Fruit fly (Drosophila melanogaster) whole organism, embryonic: ENCODE data around the gene Ir94d.

Experiments
- ATbp ChIP-seq: fragments of 200-800 bp; sonication (Bioruptor generic); optimal IDR thresholded peaks from 2 replicates; lab custom pipeline; 2017; ENCODE audit warnings: missing biosample characterization, mild to moderate bottlenecking, missing genetic modification characterization, missing genetic modification reagents
- Awh ChIP-seq: fragments of 200-800 bp; sonication (Bioruptor generic); IDR thresholded peaks from 2 replicates; pipeline ENCODE4, ENCODE4 v1.3.6; 2022; ENCODE audit warnings: missing biosample characterization, missing genetic modification characterization
- CG10267 ChIP-seq: fragments of 200-800 bp; sonication (Bioruptor generic); optimal IDR thresholded peaks from 2 replicates; lab custom pipeline; 2018; ENCODE audit warnings: missing biosample characterization, mild to moderate bottlenecking, missing genetic modification characterization, moderate library complexity
- CG11560 ChIP-seq: fragments of 200-800 bp; sonication (Bioruptor generic); IDR thresholded peaks from 3 replicates; pipeline ENCODE4 v1.3.6; 2022; ENCODE audit warnings: missing biosample characterization, missing genetic modification characterization
- CG13287 ChIP-seq: fragments of 200-800 bp; sonication (Bioruptor generic); IDR thresholded peaks from 2 replicates; pipeline ENCODE4 v1.3.6; 2022; ENCODE audit warnings: missing biosample characterization, missing genetic modification characterization; ENCODE audit not compliant: partially characterized antibody
- CG1603 ChIP-seq: fragments of 200-800 bp; sonication (Bioruptor generic); optimal IDR thresholded peaks from 2 replicates; lab custom pipeline; 2019; ENCODE audit warnings: missing biosample characterization, mild to moderate bottlenecking, missing genetic modification characterization, moderate library complexity
- CG16815 ChIP-seq: fragments of 200-800 bp; sonication (Bioruptor generic); optimal IDR thresholded peaks from 3 replicates; lab custom pipeline; 2017; ENCODE audit warnings: missing biosample characterization, mild to moderate bottlenecking, missing genetic modification characterization
- CG17361 ChIP-seq: fragments of 200-800 bp; sonication (Bioruptor generic); IDR thresholded peaks from 3 replicates; pipeline ENCODE4 v1.3.6; 2022; ENCODE audit warnings: missing biosample characterization, missing genetic modification characterization
- CG18619 ChIP-seq: fragments of 200-800 bp; sonication (Bioruptor generic); optimal IDR thresholded peaks from 3 replicates; lab custom pipeline; 2017; ENCODE audit warnings: missing biosample characterization, mild to moderate bottlenecking, missing genetic modification characterization
- CG18764 ChIP-seq: fragments of 200-800 bp; sonication (Bioruptor generic); optimal IDR thresholded peaks from 3 replicates; lab custom pipeline; 2016; ENCODE audit warnings: missing biosample characterization, missing genetic modification characterization
- CG33213 ChIP-seq: fragments of 200-800 bp; sonication (Bioruptor generic); optimal IDR thresholded peaks from 3 replicates; lab custom pipeline; 2016; ENCODE audit warnings: missing biosample characterization, missing genetic modification characterization
- CG4360 ChIP-seq: fragments of 200-800 bp; sonication (Bioruptor generic); IDR thresholded peaks from 2 replicates; pipeline ENCODE4 v1.3.6; 2022; ENCODE audit warnings: missing biosample characterization, missing genetic modification characterization
- CG4424 ChIP-seq: fragments of 200-800 bp; sonication (Bioruptor generic); optimal IDR thresholded peaks from 3 replicates; lab custom pipeline; 2016; ENCODE audit warnings: missing biosample characterization, missing genetic modification characterization
- CG4730 ChIP-seq: fragments of 200-800 bp; sonication (Bioruptor generic); IDR thresholded peaks from 2 replicates; pipeline ENCODE4 v1.3.6; 2022; ENCODE audit warnings: missing biosample characterization, missing genetic modification characterization
- CG4820 ChIP-seq: fragments of 200-800 bp; sonication (Bioruptor generic); optimal IDR thresholded peaks from 3 replicates; lab custom pipeline; 2016; ENCODE audit warnings: missing biosample characterization, missing genetic modification characterization
- CG8281 ChIP-seq: fragments of 200-800 bp; sonication (Bioruptor generic); optimal IDR thresholded peaks from 2 replicates; lab custom pipeline; 2018; ENCODE audit warnings: missing biosample characterization, mild to moderate bottlenecking, missing genetic modification characterization, moderate library complexity
- CHES-1-like ChIP-seq: fragments of 200-800 bp; sonication (Bioruptor generic); optimal IDR thresholded peaks from 2 replicates; lab custom pipeline; 2016; ENCODE audit warnings: missing biosample characterization, missing genetic modification characterization
- D19A ChIP-seq: fragments of 200-800 bp; optimal IDR thresholded peaks from 3 replicates; lab custom pipeline; 2019; ENCODE audit warnings: missing biosample characterization, mild to moderate bottlenecking, missing genetic modification characterization, moderate library complexity
- D19B ChIP-seq: fragments of 200-800 bp; sonication (Bioruptor generic); optimal IDR thresholded peaks from 2 replicates; lab custom pipeline; 2017; ENCODE audit warnings: missing biosample characterization, mild to moderate bottlenecking, missing genetic modification characterization
- Dbx ChIP-seq: fragments of 200-800 bp; sonication (Bioruptor generic); IDR thresholded peaks from 3 replicates; pipeline ENCODE4 v1.3.6; 2022; ENCODE audit warnings: missing biosample characterization, missing genetic modification characterization
- Dfd ChIP-seq, 2 experiments: fragments of >200 bp; optimal IDR thresholded peaks; 2 replicates each; lab custom pipeline; 2017; ENCODE audit warnings: missing biosample characterization in 2 of 2, missing genetic modification characterization in 2 of 2
- Dll ChIP-seq: fragments of 200-800 bp; sonication (Bioruptor generic); IDR thresholded peaks from 4 replicates; pipeline ENCODE4 v1.3.6; 2022; ENCODE audit warnings: missing biosample characterization, missing genetic modification characterization; ENCODE audit not compliant: partially characterized antibody
- Fer3 ChIP-seq: fragments of 200-800 bp; sonication (Bioruptor generic); optimal IDR thresholded peaks from 2 replicates; lab custom pipeline; 2018; ENCODE audit warnings: missing biosample characterization, mild to moderate bottlenecking, missing genetic modification characterization, moderate library complexity
- HmgD ChIP-seq: fragments of 200-800 bp; sonication (Bioruptor generic); optimal IDR thresholded peaks from 3 replicates; lab custom pipeline; 2016; ENCODE audit warnings: missing biosample characterization, missing genetic modification characterization
- Hr39 ChIP-seq: fragments of >200 bp; optimal IDR thresholded peaks from 2 replicates; lab custom pipeline; 2017
- Neu2 ChIP-seq: fragments of 200-800 bp; sonication (Bioruptor generic); optimal IDR thresholded peaks from 3 replicates; lab custom pipeline; 2016; ENCODE audit warnings: missing biosample characterization, missing genetic modification characterization, borderline replicate concordance
- Oli ChIP-seq: fragments of 200-800 bp; sonication (Bioruptor generic); optimal IDR thresholded peaks from 2 replicates; lab custom pipeline; 2018; ENCODE audit warnings: missing biosample characterization, mild to moderate bottlenecking, missing genetic modification characterization, moderate library complexity
- PHDP ChIP-seq: fragments of 200-800 bp; sonication (Bioruptor generic); optimal IDR thresholded peaks from 3 replicates; lab custom pipeline; 2018; ENCODE audit warnings: missing biosample characterization, mild to moderate bottlenecking, missing genetic modification characterization, moderate library complexity
- Xbp1 ChIP-seq: fragments of 200-800 bp; sonication (Bioruptor generic); optimal IDR thresholded peaks from 3 replicates; lab custom pipeline; 2016; ENCODE audit warnings: missing biosample characterization, mild to moderate bottlenecking, missing genetic modification characterization
- ab ChIP-seq: fragments of 200-800 bp; sonication (Bioruptor generic); optimal IDR thresholded peaks from 2 replicates; lab custom pipeline; 2016; ENCODE audit warnings: missing biosample characterization, missing genetic modification characterization
- ara ChIP-seq: fragments of 200-800 bp; sonication (Bioruptor generic); IDR thresholded peaks from 2 replicates; pipeline ENCODE4 v1.3.6; 2022; ENCODE audit warnings: missing biosample characterization, missing genetic modification characterization
- ash1 ChIP-seq: fragments of 200-800 bp; sonication (Bioruptor generic); optimal IDR thresholded peaks from 2 replicates; lab custom pipeline; 2018; ENCODE audit warnings: missing biosample characterization, mild to moderate bottlenecking, missing genetic modification characterization
- bcd ChIP-seq: fragments of 200-800 bp; sonication (Bioruptor generic); optimal IDR thresholded peaks from 2 replicates; lab custom pipeline; 2017; ENCODE audit warnings: missing biosample characterization, mild to moderate bottlenecking, missing genetic modification characterization
- ems ChIP-seq: fragments of 200-800 bp; sonication (Bioruptor generic); optimal IDR thresholded peaks from 3 replicates; lab custom pipeline; 2016; ENCODE audit warnings: missing biosample characterization, missing genetic modification characterization
- en ChIP-seq: fragments of 200-800 bp; sonication (Bioruptor generic); optimal IDR thresholded peaks from 2 replicates; lab custom pipeline; 2016; ENCODE audit warnings: missing biosample characterization, missing genetic modification characterization
- hkb ChIP-seq, 2 experiments: fragments of 200-800 bp in 1 of 2; fragments of >200 bp in 1 of 2; sonication (Bioruptor generic) in 1 of 2; IDR thresholded peaks in 1 of 2; optimal IDR thresholded peaks in 1 of 2; 2 replicates each; pipeline versions ENCODE4 v1.3.6 to Lab custom; 2017 to 2022; ENCODE audit warnings: missing biosample characterization in 1 of 2, missing genetic modification characterization in 1 of 2
- hth ChIP-seq: fragments of >200 bp; optimal IDR thresholded peaks from 2 replicates; lab custom pipeline; 2017; ENCODE audit warnings: inconsistent platforms
- lab ChIP-seq: fragments of 200-800 bp; sonication (Bioruptor generic); optimal IDR thresholded peaks from 3 replicates; lab custom pipeline; 2017; ENCODE audit warnings: missing biosample characterization, missing genetic modification characterization, mild to moderate bottlenecking, moderate library complexity, missing genetic modification reagents
- lbe ChIP-seq: fragments of 200-800 bp; sonication (Bioruptor generic); optimal IDR thresholded peaks from 2 replicates; lab custom pipeline; 2016; ENCODE audit warnings: missing biosample characterization, mild to moderate bottlenecking, missing genetic modification characterization
- lola ChIP-seq, 3 experiments: fragments of >200 bp in 2 of 3; fragments of 200-800 bp in 1 of 3; sonication (Bioruptor generic) in 1 of 3; optimal IDR thresholded peaks; 2 replicates each; lab custom pipeline; 2017 to 2019; ENCODE audit warnings: missing biosample characterization in 3 of 3, missing genetic modification characterization in 3 of 3, mild to moderate bottlenecking in 1 of 3, moderate library complexity in 1 of 3
- maf-S ChIP-seq: fragments of 200-800 bp; sonication (Bioruptor generic); optimal IDR thresholded peaks from 2 replicates; lab custom pipeline; 2016; ENCODE audit warnings: missing biosample characterization, missing genetic modification characterization
- nom ChIP-seq: fragments of 200-800 bp; sonication (Bioruptor generic); optimal IDR thresholded peaks from 2 replicates; lab custom pipeline; 2017; ENCODE audit warnings: missing biosample characterization, missing genetic modification characterization, mild to moderate bottlenecking, moderate library complexity, missing genetic modification reagents
- prd ChIP-seq, 3 experiments: fragments of >200 bp in 2 of 3; fragments of 200-800 bp in 1 of 3; sonication (Bioruptor generic) in 1 of 3; optimal IDR thresholded peaks in 2 of 3; IDR thresholded peaks in 1 of 3; 2 replicates in 2 of 3; 3 replicates in 1 of 3; pipeline versions ENCODE4 v1.3.6 to Lab custom; 2017 to 2022; ENCODE audit warnings: missing biosample characterization in 1 of 3, missing genetic modification characterization in 1 of 3
- pros ChIP-seq: fragments of 200-800 bp; sonication (Bioruptor generic); optimal IDR thresholded peaks from 3 replicates; lab custom pipeline; 2019; ENCODE audit warnings: missing biosample characterization, mild to moderate bottlenecking, missing genetic modification characterization, moderate library complexity
- sna ChIP-seq: fragments of 200-800 bp; sonication (Bioruptor generic); IDR thresholded peaks from 2 replicates; pipeline ENCODE4 v1.3.6; 2022; ENCODE audit warnings: missing biosample characterization, missing genetic modification characterization; ENCODE audit not compliant: partially characterized antibody
- ttk ChIP-seq: fragments of 200-800 bp; sonication (Bioruptor generic); IDR thresholded peaks from 2 replicates; pipeline ENCODE4 v2.1.2; 2022; ENCODE audit warnings: missing biosample characterization, missing genetic modification characterization
- usp ChIP-seq: fragments of >200 bp; optimal IDR thresholded peaks from 2 replicates; lab custom pipeline; 2017; ENCODE audit warnings: missing biosample characterization, missing genetic modification characterization

The Ir94d gene

dm6 chr3R:23355829-23356738 lies 46.5 kb upstream of the Ir94d start, which contains the start of the genes ATPsynCF6 and Sec13 (continued):
- no peak for TF ChIP-seq hth
- no peak for TF ChIP-seq CHES-1-like (GFP tag; lab: Kevin White, UChicago)
- TF ChIP-seq Dbx (GFP tag; lab: Robert Waterston, UW) = peak; percentile 69
- no peak for TF ChIP-seq CG4360
- TF ChIP-seq bcd = peak; percentile 54
- TF ChIP-seq lola (GFP tag; optimal IDR thresholded peaks at IDR 0.05; lab: Kevin White, UChicago) = peak in 1 of 3 experiments; percentile 43
- TF ChIP-seq Awh (GFP tag; lab: Robert Waterston, UW) = peak; percentile 30; the same call in 1 of the 2 replicates
- peak; percentile 57 for TF ChIP-seq Xbp1
- TF ChIP-seq hkb (optimal IDR thresholded peaks at IDR 0.05; lab: Kevin White, UChicago) = no peak
- peak; percentile 32; the same call in 1 of the 2 replicates for TF ChIP-seq hkb (GFP tag; IDR thresholded peaks at IDR 0.05; lab: Robert Waterston, UW)
- TF ChIP-seq Hr39 (lab: Kevin White, UChicago) = no peak
- TF ChIP-seq pros (GFP tag; lab: Kevin White, UChicago) = no peak
- peak; percentile 71 for TF ChIP-seq CG4820 (GFP tag; lab: Kevin White, UChicago)
- TF ChIP-seq ara = peak; percentile 60
- TF ChIP-seq CG1603 (tag; lab: Kevin White, UChicago) = peak; percentile 42
- peak; percentile 60 for TF ChIP-seq Fer3 (tag; lab: Kevin White, UChicago)
- TF ChIP-seq sna (GFP tag; lab: Robert Waterston, UW) = peak; percentile 91
- peak; percentile 61 for TF ChIP-seq CG4424 (GFP tag; lab: Kevin White, UChicago)
- TF ChIP-seq ab = no peak
- TF ChIP-seq Dfd (GFP tag; optimal IDR thresholded peaks at IDR 0.05; lab: Kevin White, UChicago) = no peak
- TF ChIP-seq prd (optimal IDR thresholded peaks at IDR 0.05; lab: Kevin White, UChicago) = no peak
- TF ChIP-seq prd (GFP tag; IDR thresholded peaks at IDR 0.05; lab: Robert Waterston, UW) = peak; percentile 48; the same call in 1 of the 3 replicates
- no peak for TF ChIP-seq ATbp (GFP tag; lab: Kevin White, UChicago)
- TF ChIP-seq Oli (tag; lab: Kevin White, UChicago) = peak; percentile 24
- no peak for TF ChIP-seq ash1 (GFP tag; lab: Kevin White, UChicago)
- no peak for TF ChIP-seq ttk (GFP tag; lab: Robert Waterston, UW)
- peak; percentile 88 for TF ChIP-seq CG13287 (GFP tag; lab: Robert Waterston, UW)
- peak; percentile 22; the same call in 1 of the 2 replicates for TF ChIP-seq CG4730
- peak; percentile 69 for TF ChIP-seq D19A (tag; lab: Kevin White, UChicago)
- peak; percentile 43 for TF ChIP-seq CG18764 (GFP tag; lab: Kevin White, UChicago)
- TF ChIP-seq maf-S (GFP tag; lab: Kevin White, UChicago) = peak; percentile 8
- peak; percentile 9 for TF ChIP-seq CG8281 (tag; lab: Kevin White, UChicago)
- peak; percentile 91 for TF ChIP-seq Dll (GFP tag; lab: Robert Waterston, UW)
- 0 out of 3 replicates have a peak, but pooled peaks have one; percentile 52 for TF ChIP-seq CG17361 (GFP tag; lab: Robert Waterston, UW)
- no peak for TF ChIP-seq nom (GFP tag; lab: Kevin White, UChicago)
- no peak for TF ChIP-seq en (GFP tag; lab: Kevin White, UChicago)
- peak; percentile 56 for TF ChIP-seq CG10267 (tag; lab: Kevin White, UChicago)
- peak; percentile 28 for TF ChIP-seq PHDP (tag; lab: Kevin White, UChicago)
- TF ChIP-seq CG33213 (GFP tag; lab: Kevin White, UChicago) = peak; percentile 20
- TF ChIP-seq Neu2 = no peak
- TF ChIP-seq lab (GFP tag; lab: Kevin White, UChicago) = peak; percentile 49
- TF ChIP-seq usp (GFP tag; lab: Kevin White, UChicago) = no peak
- peak; percentile 18 for TF ChIP-seq HmgD (GFP tag; lab: Kevin White, UChicago)
- TF ChIP-seq D19B (GFP tag; lab: Kevin White, UChicago) = peak; percentile 40
- TF ChIP-seq CG18619 (GFP tag; lab: Kevin White, UChicago) = peak; percentile 38
- no peak for TF ChIP-seq CG16815 (GFP tag; lab: Kevin White, UChicago)
- TF ChIP-seq CG11560 (tag; lab: Robert Waterston, UW) = no peak
- peak; percentile 13 for TF ChIP-seq ems (GFP tag; lab: Kevin White, UChicago)
- TF ChIP-seq lbe (GFP tag; lab: Kevin White, UChicago) = no peak
